Worm (Caenorhabditis elegans) whole organism, L1 larva: ENCODE data around the gene Y32F6B.9.

Experiments used
- C04F5.9 ChIP-seq: sonication (generic microtip); optimal IDR thresholded peaks from 2 replicates; lab custom pipeline; 2016; ENCODE audit warnings: missing genetic modification characterization, missing compliant biosample characterization
- alr-1 ChIP-seq: fragments of 200-800 bp; sonication (Bioruptor generic); optimal IDR thresholded peaks from 2 replicates; lab custom pipeline; 2018; ENCODE audit warnings: borderline replicate concordance, mild to moderate bottlenecking, missing genetic modification characterization, missing compliant biosample characterization
- aly-2 ChIP-seq: fragments of 150-350 bp; optimal IDR thresholded peaks from 2 replicates; lab custom pipeline; 2014; ENCODE audit warnings: missing biosample characterization, missing genetic modification characterization
- ceh-88 ChIP-seq: fragments of 200-800 bp; sonication (Bioruptor generic); IDR thresholded peaks from 2 replicates; pipeline ENCODE4 v1.3.6; 2022; ENCODE audit warnings: missing genetic modification characterization, missing compliant biosample characterization
- ceh-90 ChIP-seq: sonication (generic microtip); optimal IDR thresholded peaks from 2 replicates; lab custom pipeline; 2016; ENCODE audit warnings: missing genetic modification characterization, missing compliant biosample characterization
- ces-1 ChIP-seq: fragments of 150-350 bp; optimal IDR thresholded peaks from 2 replicates; lab custom pipeline; 2014; ENCODE audit warnings: missing biosample characterization, missing genetic modification reagents, missing genetic modification characterization
- efl-1 ChIP-seq, 4 experiments: fragments of 150-350 bp; optimal IDR thresholded peaks in 3 of 4; peaks in 1 of 4; 1 replicate in 1 of 4; 2 replicates in 3 of 4; lab custom pipeline; 2014; ENCODE audit warnings: missing biosample characterization in 2 of 4, missing genetic modification characterization in 2 of 4, missing genetic modification reagents in 2 of 4
- egl-27 ChIP-seq, 2 experiments: fragments of 150-350 bp in 1 of 2; sonication (generic microtip); optimal IDR thresholded peaks; 3 replicates each; lab custom pipeline; 2017 to 2018; ENCODE audit warnings: missing biosample characterization in 2 of 2, missing genetic modification characterization in 2 of 2, missing genetic modification reagents in 2 of 2
- elt-2 ChIP-seq: sonication (generic microtip); optimal IDR thresholded peaks from 2 replicates; lab custom pipeline; 2016; ENCODE audit warnings: missing genetic modification characterization, mild to moderate bottlenecking, inconsistent platforms, missing compliant biosample characterization, missing genetic modification reagents
- elt-3 ChIP-seq, 6 experiments: fragments of 150-350 bp in 1 of 6; sonication (generic microtip); optimal IDR thresholded peaks; 2 replicates each; lab custom pipeline; 2017 to 2018; ENCODE audit warnings: missing biosample characterization in 6 of 6, missing genetic modification characterization in 6 of 6, inconsistent platforms in 1 of 6
- fkh-10 ChIP-seq: sonication (generic microtip); optimal IDR thresholded peaks from 2 replicates; lab custom pipeline; 2017; ENCODE audit warnings: missing biosample characterization, missing genetic modification reagents, missing genetic modification characterization
- fkh-4 ChIP-seq: sonication (generic microtip); optimal IDR thresholded peaks from 2 replicates; lab custom pipeline; 2016; ENCODE audit warnings: missing compliant biosample characterization, missing genetic modification characterization, borderline replicate concordance
- hpl-2 ChIP-seq: fragments of 150-350 bp; optimal IDR thresholded peaks from 2 replicates; lab custom pipeline; 2014; ENCODE audit warnings: missing biosample characterization, missing genetic modification reagents, missing genetic modification characterization
- jun-1 ChIP-seq: fragments of 150-350 bp; optimal IDR thresholded peaks from 2 replicates; lab custom pipeline; 2014; ENCODE audit warnings: missing biosample characterization, missing genetic modification reagents, missing genetic modification characterization
- lin-14 ChIP-seq: fragments of 200-800 bp; sonication (Bioruptor generic); optimal IDR thresholded peaks from 2 replicates; lab custom pipeline; 2018; ENCODE audit warnings: mild to moderate bottlenecking, missing genetic modification characterization, moderate library complexity, missing compliant biosample characterization
- lin-35 ChIP-seq, 2 experiments: fragments of 150-350 bp; optimal IDR thresholded peaks; 2 replicates each; lab custom pipeline; 2014; ENCODE audit warnings: missing biosample characterization in 2 of 2, missing genetic modification characterization in 2 of 2, missing genetic modification reagents in 2 of 2
- lin-39 ChIP-seq: fragments of 150-350 bp; optimal IDR thresholded peaks from 2 replicates; lab custom pipeline; 2014; ENCODE audit warnings: missing biosample characterization, missing genetic modification reagents, missing genetic modification characterization
- mdl-1 ChIP-seq, 2 experiments: fragments of 150-350 bp; optimal IDR thresholded peaks; 2 replicates each; lab custom pipeline; 2014 to 2017; ENCODE audit warnings: missing biosample characterization in 2 of 2, missing genetic modification characterization in 2 of 2, inconsistent platforms in 1 of 2
- mep-1 ChIP-seq: fragments of 150-350 bp; optimal IDR thresholded peaks from 2 replicates; lab custom pipeline; 2014; ENCODE audit warnings: missing biosample characterization, missing genetic modification characterization
- nhr-19 ChIP-seq: fragments of 200-800 bp; sonication (Bioruptor generic); conservative IDR thresholded peaks from 2 replicates; pipeline ENCODE4 v1.3.6; 2022; ENCODE audit warnings: missing genetic modification characterization, missing compliant biosample characterization
- nhr-20 ChIP-seq: sonication (generic microtip); optimal IDR thresholded peaks from 2 replicates; lab custom pipeline; 2016; ENCODE audit warnings: mild to moderate bottlenecking, missing genetic modification characterization, missing compliant biosample characterization
- nhr-237 ChIP-seq: fragments of 150-350 bp; optimal IDR thresholded peaks from 2 replicates; lab custom pipeline; 2014; ENCODE audit warnings: missing biosample characterization, missing genetic modification characterization
- nhr-90 ChIP-seq: sonication (generic microtip); optimal IDR thresholded peaks from 2 replicates; lab custom pipeline; 2016; ENCODE audit warnings: mild to moderate bottlenecking, missing genetic modification characterization, missing compliant biosample characterization; ENCODE audit not compliant: poor library complexity
- pax-3 ChIP-seq: fragments of 200-800 bp; sonication (Bioruptor generic); optimal IDR thresholded peaks from 2 replicates; lab custom pipeline; 2018; ENCODE audit warnings: mild to moderate bottlenecking, missing genetic modification characterization, moderate library complexity, missing compliant biosample characterization
- rnt-1 ChIP-seq: sonication (generic microtip); optimal IDR thresholded peaks from 2 replicates; lab custom pipeline; 2016; ENCODE audit warnings: mild to moderate bottlenecking, missing genetic modification characterization, moderate library complexity, missing compliant biosample characterization
- skn-1 ChIP-seq: fragments of 150-350 bp; optimal IDR thresholded peaks from 2 replicates; lab custom pipeline; 2014; ENCODE audit warnings: missing biosample characterization, missing genetic modification characterization
- snpc-4 ChIP-seq: fragments of 150-350 bp; optimal IDR thresholded peaks from 2 replicates; lab custom pipeline; 2014; ENCODE audit warnings: missing biosample characterization, missing genetic modification characterization
- snu-23 ChIP-seq: sonication (generic microtip); optimal IDR thresholded peaks from 2 replicates; lab custom pipeline; 2016; ENCODE audit warnings: missing genetic modification characterization, missing compliant biosample characterization
- sox-4 ChIP-seq: sonication (generic microtip); optimal IDR thresholded peaks from 2 replicates; lab custom pipeline; 2016; ENCODE audit warnings: missing genetic modification characterization, missing compliant biosample characterization
- tlp-1 ChIP-seq: fragments of 150-350 bp; optimal IDR thresholded peaks from 2 replicates; lab custom pipeline; 2014; ENCODE audit warnings: missing biosample characterization, missing genetic modification characterization
- unc-130 ChIP-seq: fragments of 150-350 bp; optimal IDR thresholded peaks from 2 replicates; lab custom pipeline; 2017; ENCODE audit warnings: missing biosample characterization, missing genetic modification characterization, inconsistent platforms
- unc-98 ChIP-seq: fragments of 200-800 bp; sonication (Bioruptor generic); IDR thresholded peaks from 2 replicates; pipeline ENCODE4 v1.3.6; 2022; ENCODE audit warnings: missing genetic modification characterization, missing compliant biosample characterization
- vab-15 ChIP-seq: sonication (generic microtip); optimal IDR thresholded peaks from 2 replicates; lab custom pipeline; 2017; ENCODE audit warnings: missing genotype, mild to moderate bottlenecking, missing genetic modification characterization, missing compliant biosample characterization
- zag-1 ChIP-seq: fragments of 150-350 bp; optimal IDR thresholded peaks from 2 replicates; lab custom pipeline; 2014; ENCODE audit warnings: missing biosample characterization, missing genetic modification characterization
- ztf-11 ChIP-seq, 2 experiments: sonication (generic microtip); optimal IDR thresholded peaks; 2 replicates each; lab custom pipeline; 2016 to 2017; ENCODE audit warnings: missing genetic modification characterization in 2 of 2, missing biosample characterization in 1 of 2, missing compliant biosample characterization in 1 of 2

The Y32F6B.9 gene

DNA sequence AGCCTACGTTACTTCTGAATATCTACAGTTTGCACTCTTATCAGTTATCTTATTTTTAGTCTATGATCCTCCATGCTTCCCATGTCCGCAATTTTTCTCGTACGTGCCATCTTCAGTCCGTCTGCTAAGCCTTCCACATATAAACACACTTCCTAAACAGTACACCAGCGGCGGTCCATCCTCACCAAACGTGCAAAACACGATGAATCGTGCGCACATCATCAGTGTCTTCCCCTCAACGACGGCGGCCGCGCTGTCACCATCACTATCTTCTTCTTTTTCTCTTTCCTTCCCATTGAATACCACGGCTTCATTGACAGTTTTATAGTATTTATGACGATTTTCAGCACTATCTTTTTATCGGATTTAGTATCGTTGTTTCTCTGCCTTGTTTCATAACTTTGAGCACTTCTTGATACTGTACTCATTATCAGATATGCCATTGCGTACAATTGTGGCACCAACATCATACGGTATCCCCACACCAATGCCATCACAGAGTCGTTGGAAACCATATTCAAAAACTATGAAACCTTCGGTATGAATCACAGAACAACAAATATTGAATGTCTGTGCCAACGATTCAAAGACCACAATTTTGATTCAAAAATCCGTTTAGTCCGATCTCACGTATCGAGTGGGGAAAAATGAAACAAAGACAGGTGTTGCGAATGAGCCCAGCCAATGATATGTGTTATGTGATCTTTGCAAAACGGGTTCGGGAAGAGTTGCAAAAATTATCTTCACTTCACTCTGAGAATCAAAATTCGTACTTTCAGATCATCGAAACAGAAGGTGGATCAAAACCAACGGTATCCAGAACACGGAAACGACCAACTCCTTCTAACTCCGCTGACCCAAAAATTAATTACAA is 5.4 kb upstream of the Y32F6B.9 start:
- TF ChIP-seq nhr-237 (tag; lab: Kevin White, UChicago): no peak
- no peak for TF ChIP-seq pax-3 (tag; lab: Kevin White, UChicago)
- no peak for TF ChIP-seq efl-1 (optimal IDR thresholded peaks at IDR 0.05; lab: Kevin White, UChicago)
- peak in 1 of 2 experiments; percentile 85 for TF ChIP-seq efl-1 (GFP tag; optimal IDR thresholded peaks at IDR 0.05 in 1 of 2; lab: Kevin White, UChicago)
- TF ChIP-seq rnt-1 (tag; lab: Kevin White, UChicago): peak; percentile 9

DNA sequence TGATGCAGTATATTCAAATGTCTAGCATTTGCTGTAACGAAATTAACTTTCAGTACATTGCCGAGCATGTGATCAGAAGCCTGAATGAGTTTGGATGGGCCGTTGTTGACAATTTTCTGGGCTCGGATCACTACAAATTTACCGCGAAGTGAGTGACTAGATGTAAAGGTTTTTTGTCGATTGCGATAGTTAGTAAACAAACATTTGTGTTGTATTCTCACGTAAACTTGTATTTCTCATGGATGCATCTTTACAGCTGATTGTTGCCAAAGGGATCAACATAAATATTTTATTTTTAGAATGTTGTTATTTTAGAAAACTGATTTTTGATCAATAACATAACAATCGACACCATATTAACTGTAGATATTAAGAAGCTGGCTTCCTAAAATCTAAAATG is 4.5 kb upstream of the Y32F6B.9 start:
- TF ChIP-seq nhr-19 (GFP tag; lab: Robert Waterston, UW) (no peak), lin-39 (tag; lab: Kevin White, UChicago) (no peak), snpc-4 (tag; lab: Kevin White, UChicago) (no peak), C04F5.9 (tag; lab: Kevin White, UChicago) (no peak), pax-3 (tag; lab: Kevin White, UChicago) (no peak), ceh-88 (GFP tag; lab: Robert Waterston, UW) (no peak), sox-4 (tag; lab: Kevin White, UChicago) (no peak), mdl-1 (tag; optimal IDR thresholded peaks at IDR 0.05; lab: Kevin White, UChicago) (no peak), zag-1 (no peak), mep-1 (tag; lab: Kevin White, UChicago) (no peak), egl-27 (tag; optimal IDR thresholded peaks at IDR 0.05; lab: Kevin White, UChicago) (no peak), unc-98 (no peak), alr-1 (tag; lab: Kevin White, UChicago) (no peak), ztf-11 (tag; optimal IDR thresholded peaks at IDR 0.05; lab: Kevin White, UChicago) (no peak)

DNA sequence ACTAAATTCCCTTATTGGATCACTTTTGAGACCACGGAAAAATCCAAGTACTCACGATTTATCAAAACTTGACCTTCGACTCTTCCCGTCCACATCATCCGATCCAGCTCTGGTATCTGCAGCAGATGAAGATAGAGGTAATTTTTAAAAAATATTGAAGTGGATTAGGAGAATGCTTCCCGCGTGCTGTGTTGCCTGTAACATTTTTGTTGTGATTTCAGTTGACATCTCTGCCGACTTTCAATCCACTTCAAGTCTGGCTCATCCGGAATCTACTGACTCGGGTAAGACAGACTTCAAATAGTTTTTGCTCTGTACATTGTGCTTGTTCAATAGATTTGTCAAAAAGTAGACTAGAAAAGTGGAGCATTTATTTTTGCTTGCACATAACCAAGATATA is 3.1 kb upstream of the Y32F6B.9 start:
- no peak for TF ChIP-seq fkh-10 (GFP tag; lab: Kevin White, UChicago)
- no peak for TF ChIP-seq C04F5.9 (tag; lab: Kevin White, UChicago)
- no peak for TF ChIP-seq hpl-2 (GFP tag; lab: Kevin White, UChicago)
- no peak for TF ChIP-seq jun-1 (tag; lab: Kevin White, UChicago)
- no peak for TF ChIP-seq aly-2
- no peak for TF ChIP-seq zag-1

DNA sequence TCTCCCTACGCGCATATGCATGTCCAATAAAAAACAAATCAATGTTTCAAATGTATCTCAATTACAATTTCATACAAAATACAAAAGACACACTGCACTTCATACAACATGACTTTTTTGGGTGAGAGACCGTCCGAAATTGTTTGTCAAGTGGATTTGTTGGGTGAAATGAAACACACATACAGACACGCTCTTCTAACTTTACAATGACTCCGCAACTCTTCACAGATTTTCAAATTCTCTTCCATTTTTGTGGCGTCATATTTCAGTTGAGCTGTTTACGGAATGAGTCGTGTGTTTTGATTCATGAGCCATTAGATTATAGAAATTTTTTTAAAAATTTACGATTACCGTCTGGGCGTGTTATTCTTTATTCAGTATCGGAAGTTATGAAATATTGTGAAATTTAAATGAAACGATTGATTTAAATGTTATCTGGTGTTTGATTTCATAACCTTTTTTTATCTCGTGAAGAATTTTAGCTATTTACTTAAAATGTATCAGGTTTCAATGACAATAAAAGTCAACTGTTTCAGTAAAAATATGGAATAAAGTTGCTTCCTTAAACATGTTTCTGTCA is 1.5 kb upstream of the Y32F6B.9 start:
- TF ChIP-seq vab-15 (no peak), ceh-88 (GFP tag; lab: Robert Waterston, UW) (0 out of 2 replicates have a peak, but pooled peaks have one; percentile 22), skn-1 (peak; percentile 38), snu-23 (GFP tag; lab: Kevin White, UChicago) (no peak), tlp-1 (no peak), nhr-90 (tag; lab: Kevin White, UChicago) (no peak), nhr-20 (tag; lab: Kevin White, UChicago) (no peak), elt-3 (tag; optimal IDR thresholded peaks at IDR 0.05; lab: Kevin White, UChicago) (no peak), zag-1 (no peak), lin-14 (GFP tag; lab: Kevin White, UChicago) (peak; percentile 8), unc-130 (tag; lab: Kevin White, UChicago) (no peak), fkh-4 (no peak), ceh-90 (tag; lab: Kevin White, UChicago) (no peak)

DNA sequence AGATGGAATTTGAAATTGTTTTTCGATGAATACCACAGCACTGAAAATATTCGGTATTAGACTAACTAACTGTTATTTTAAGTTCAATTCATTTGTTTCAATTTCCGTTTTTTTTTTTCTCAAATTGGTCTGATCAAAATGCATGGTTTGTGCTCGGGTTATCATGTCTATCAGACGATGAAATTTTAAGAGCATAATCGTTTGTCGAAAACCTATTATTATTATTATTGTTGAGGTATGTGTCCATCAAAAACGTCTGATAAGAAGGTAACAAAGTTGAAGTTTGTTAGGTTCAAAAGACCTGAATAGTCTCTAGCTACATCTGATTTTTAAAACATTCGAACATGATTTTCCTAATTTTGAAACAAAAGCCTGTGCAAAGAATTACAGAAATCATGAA is 5.5 kb downstream of the Y32F6B.9 start:
- TF ChIP-seq efl-1 (optimal IDR thresholded peaks at IDR 0.05; lab: Kevin White, UChicago) (no peak), efl-1 (GFP tag; optimal IDR thresholded peaks at IDR 0.05 in 1 of 2; lab: Kevin White, UChicago) (peak in 1 of 2 experiments; percentile 57), elt-2 (tag; lab: Kevin White, UChicago) (peak; percentile 63), ces-1 (GFP tag; lab: Kevin White, UChicago) (no peak), lin-35 (GFP tag; optimal IDR thresholded peaks at IDR 0.05; lab: Kevin White, UChicago) (peak in 1 of 2 experiments; percentile 18)
- TF ChIP-seq, all 84 proteins: peak for 3
